Worm (Caenorhabditis elegans): ENCODE results near the gene tsr-1.

Gene tsr-1

DNA sequence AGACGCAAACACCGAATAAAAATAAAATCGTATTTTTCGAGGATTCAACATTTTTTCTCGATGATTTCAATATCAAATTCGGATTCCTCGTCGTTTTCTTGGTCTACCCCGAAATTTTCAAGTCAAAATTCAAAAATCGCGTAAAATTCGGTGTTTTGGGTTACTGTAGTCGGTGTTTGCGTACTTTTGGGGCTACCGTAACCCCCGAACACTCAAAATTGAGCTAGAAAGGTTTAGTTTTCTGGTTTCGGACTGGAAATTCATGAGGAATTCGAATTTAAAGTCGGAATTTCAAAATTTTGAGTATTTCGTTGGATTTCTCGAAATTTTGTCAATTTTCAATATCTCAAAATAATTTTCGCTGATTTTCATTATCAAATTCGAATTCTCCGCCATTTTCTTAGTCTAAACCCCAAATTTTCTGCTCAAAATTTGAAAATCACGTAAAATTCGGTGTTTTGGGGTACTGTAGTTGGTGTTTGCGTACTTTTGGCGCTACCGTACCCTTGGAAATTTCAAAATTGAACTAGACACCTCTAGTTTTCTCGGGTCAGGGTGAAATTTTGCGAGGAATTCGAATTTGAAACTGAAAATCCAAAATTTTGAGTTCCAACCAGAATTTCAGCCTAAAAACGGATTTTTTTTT, 17.1 kb downstream of the tsr-1 start:
- TF ChIP-seq F13C5.2 (tag; optimal IDR thresholded peaks at IDR 0.05): no peak
- no peak for TF ChIP-seq tbx-11 (GFP tag; IDR thresholded peaks at IDR 0.05)
- TF ChIP-seq hnd-1 (tag; optimal IDR thresholded peaks at IDR 0.05): no peak
- TF ChIP-seq flt-1 (GFP tag; IDR thresholded peaks at IDR 0.05): no peak
- TF ChIP-seq scrt-1 (GFP tag; IDR thresholded peaks at IDR 0.05): no peak
- TF ChIP-seq B0310.2 (tag; optimal IDR thresholded peaks at IDR 0.05): no peak
- no peak for TF ChIP-seq tra-4 (tag; optimal IDR thresholded peaks at IDR 0.05)
- no peak for TF ChIP-seq sea-1 (GFP tag; conservative IDR thresholded peaks at IDR 0.05)
- no peak for TF ChIP-seq ets-7 (tag; optimal IDR thresholded peaks at IDR 0.05)
- no peak for TF ChIP-seq aly-1 (tag; optimal IDR thresholded peaks at IDR 0.05)
- no peak for TF ChIP-seq ceh-36 (tag; optimal IDR thresholded peaks at IDR 0.05)
- no peak for TF ChIP-seq tbx-37 (GFP tag; conservative IDR thresholded peaks at IDR 0.05)
- TF ChIP-seq pes-1 (GFP tag; IDR thresholded peaks at IDR 0.05): no peak
- TF ChIP-seq hmg-4 (GFP tag; optimal IDR thresholded peaks at IDR 0.05): no peak
- TF ChIP-seq ama-1 (optimal IDR thresholded peaks at IDR 0.05): no peak
- TF ChIP-seq hmbx-1 (tag; optimal IDR thresholded peaks at IDR 0.05): no peak

DNA sequence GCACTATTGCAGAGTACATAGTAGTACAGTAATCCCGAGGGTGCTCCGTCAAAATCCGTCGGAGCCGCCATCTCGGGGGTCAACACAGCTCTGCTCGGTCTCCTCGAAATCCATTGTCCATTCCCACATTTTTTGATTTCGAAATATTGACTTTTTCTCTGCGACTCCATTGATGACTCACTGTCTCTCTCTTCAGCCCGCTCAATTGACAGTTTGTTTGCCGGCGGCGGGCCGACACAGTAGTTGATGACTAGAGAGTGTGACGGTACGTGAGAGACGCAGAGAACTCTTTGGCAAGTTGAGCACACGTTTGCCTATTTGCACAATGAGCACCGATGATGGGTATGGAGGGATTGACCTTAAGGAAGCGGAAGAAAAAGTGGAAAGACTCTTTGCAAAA, 18.3 kb downstream of the tsr-1 start:
- TF ChIP-seq tbx-11 (GFP tag; IDR thresholded peaks at IDR 0.05) (no peak), tra-4 (tag; optimal IDR thresholded peaks at IDR 0.05) (no peak)

DNA sequence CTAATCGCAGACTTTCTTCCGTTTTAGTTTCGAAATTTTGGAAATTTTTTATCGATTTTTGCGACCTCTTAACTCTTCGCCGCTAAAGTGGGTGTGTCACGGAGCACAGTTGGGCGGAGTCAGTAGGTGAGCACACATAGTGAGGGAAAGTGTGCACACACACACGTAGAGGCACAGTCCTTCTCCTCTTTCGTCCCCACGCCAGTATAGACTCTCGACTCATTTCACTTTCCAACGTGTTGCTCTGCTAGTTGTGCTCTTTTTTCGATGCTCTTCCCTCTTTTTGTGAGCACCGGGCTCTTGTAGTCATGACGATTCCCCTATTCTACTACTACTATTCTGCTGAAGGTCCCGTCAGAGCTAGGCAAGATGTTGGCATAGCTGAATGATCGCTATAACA, 20.7 kb downstream of the tsr-1 start:
- TF ChIP-seq ceh-36 (tag; optimal IDR thresholded peaks at IDR 0.05): no peak
- TF ChIP-seq ama-1 (optimal IDR thresholded peaks at IDR 0.05): peak; percentile 75

DNA sequence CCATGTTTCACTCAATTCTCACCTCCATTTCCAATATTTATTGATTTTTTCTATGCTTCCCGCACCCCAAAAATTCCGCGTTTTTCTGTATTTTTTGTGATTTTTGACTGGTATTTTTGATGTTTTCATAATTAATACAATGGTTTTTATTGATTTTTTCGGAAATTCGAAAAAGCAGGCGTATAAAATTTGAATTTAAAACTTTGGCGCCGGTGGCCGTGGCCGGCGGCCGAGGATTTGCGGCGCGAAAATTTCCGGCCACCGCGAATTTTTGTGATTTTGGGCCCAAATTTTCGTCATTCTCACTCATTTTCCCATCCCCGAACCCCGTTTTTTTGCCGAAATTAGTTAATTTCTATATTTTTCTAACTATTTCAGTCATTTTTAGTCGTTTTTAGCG, 22.2 kb downstream of the tsr-1 start:
- TF ChIP-seq tbx-37 (GFP tag; conservative IDR thresholded peaks at IDR 0.05) (peak; percentile 31; the same call in 1 of the 2 replicates), scrt-1 (GFP tag; IDR thresholded peaks at IDR 0.05) (no peak), hnd-1 (tag; optimal IDR thresholded peaks at IDR 0.05) (no peak), tra-4 (tag; optimal IDR thresholded peaks at IDR 0.05) (no peak), ama-1 (optimal IDR thresholded peaks at IDR 0.05) (no peak), pes-1 (GFP tag; IDR thresholded peaks at IDR 0.05) (peak; percentile 58; the same call in 1 of the 2 replicates)

DNA sequence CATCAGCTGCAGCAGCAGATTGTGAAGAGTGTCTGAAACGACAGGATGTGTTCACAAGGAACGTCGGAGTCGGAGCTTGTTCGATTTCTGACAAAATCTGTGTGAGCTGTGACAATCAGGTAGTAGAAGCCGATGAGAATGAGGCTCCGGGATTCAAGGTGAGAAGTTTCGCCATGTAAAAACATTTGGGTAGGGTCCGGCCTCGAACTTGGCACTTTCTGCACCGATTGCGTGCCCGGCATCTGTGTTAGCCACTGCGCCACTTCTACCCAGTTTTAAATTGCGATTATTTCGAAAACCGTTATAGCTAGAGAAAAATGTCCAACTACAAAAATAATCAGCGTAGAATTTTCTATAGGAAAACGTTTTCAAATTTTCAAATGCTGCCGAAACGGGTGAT, 26.4 kb downstream of the tsr-1 start:
- TF ChIP-seq F13C5.2 (tag; optimal IDR thresholded peaks at IDR 0.05) (no peak), ets-7 (tag; optimal IDR thresholded peaks at IDR 0.05) (no peak)

DNA sequence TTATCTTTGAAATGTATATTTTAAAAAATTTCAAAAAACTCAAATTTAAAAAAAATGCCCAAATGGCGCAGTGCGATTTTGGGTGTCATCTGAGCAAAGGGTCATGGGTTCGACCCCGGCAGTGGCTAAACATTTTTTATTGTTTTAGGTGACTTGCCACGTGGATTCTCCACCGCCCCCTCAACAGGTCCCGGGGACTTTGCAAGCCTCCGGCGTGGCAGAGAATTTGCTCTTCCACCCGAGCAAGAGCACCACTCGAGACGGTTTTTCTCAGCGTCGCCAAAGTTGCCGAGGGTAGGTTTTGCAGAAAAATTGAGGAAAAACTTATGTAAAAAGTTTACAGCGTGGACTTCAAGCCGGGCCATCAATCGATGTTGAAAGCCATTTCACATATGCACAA, 28.0 kb downstream of the tsr-1 start:
- TF ChIP-seq tbx-37 (GFP tag; conservative IDR thresholded peaks at IDR 0.05) (no peak), aly-1 (tag; optimal IDR thresholded peaks at IDR 0.05) (no peak), F13C5.2 (tag; optimal IDR thresholded peaks at IDR 0.05) (no peak), hmbx-1 (tag; optimal IDR thresholded peaks at IDR 0.05) (no peak), ets-7 (tag; optimal IDR thresholded peaks at IDR 0.05) (no peak), hmg-4 (GFP tag; optimal IDR thresholded peaks at IDR 0.05) (no peak)

DNA sequence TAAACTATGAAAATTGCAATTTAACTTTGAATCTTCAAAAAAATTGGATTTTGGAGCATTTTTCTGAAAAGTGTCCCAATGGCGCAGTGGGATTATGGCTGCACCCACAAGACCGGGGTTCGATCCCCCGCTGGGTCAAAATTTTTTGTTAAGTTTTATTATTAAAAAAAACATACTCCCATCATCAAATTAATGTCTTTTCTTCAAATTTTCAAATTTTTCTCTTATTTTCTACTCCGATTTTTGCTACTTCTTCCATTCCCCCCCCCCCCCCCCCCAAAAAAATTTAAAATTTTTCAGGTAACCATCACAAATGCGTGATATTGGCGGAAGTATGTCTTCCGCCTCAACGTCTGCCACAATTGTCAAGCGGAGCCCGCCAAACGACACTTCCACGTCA, 30.2 kb downstream of the tsr-1 start, which contains the start of gene vab-19:
vab-19 (plus strand) TSS at position 301 of the 400 bp plus-strand sequence.
- TF ChIP-seq ceh-13 (GFP tag; optimal IDR thresholded peaks at IDR 0.05) (no peak), ets-7 (tag; optimal IDR thresholded peaks at IDR 0.05) (no peak), ceh-36 (tag; optimal IDR thresholded peaks at IDR 0.05) (no peak), flt-1 (GFP tag; IDR thresholded peaks at IDR 0.05) (no peak), F13C5.2 (tag; optimal IDR thresholded peaks at IDR 0.05) (no peak), tbx-11 (GFP tag; IDR thresholded peaks at IDR 0.05) (no peak), hmbx-1 (tag; optimal IDR thresholded peaks at IDR 0.05) (no peak), sea-1 (GFP tag; conservative IDR thresholded peaks at IDR 0.05) (no peak), aly-1 (tag; optimal IDR thresholded peaks at IDR 0.05) (no peak), hnd-1 (tag; optimal IDR thresholded peaks at IDR 0.05) (no peak)

DNA sequence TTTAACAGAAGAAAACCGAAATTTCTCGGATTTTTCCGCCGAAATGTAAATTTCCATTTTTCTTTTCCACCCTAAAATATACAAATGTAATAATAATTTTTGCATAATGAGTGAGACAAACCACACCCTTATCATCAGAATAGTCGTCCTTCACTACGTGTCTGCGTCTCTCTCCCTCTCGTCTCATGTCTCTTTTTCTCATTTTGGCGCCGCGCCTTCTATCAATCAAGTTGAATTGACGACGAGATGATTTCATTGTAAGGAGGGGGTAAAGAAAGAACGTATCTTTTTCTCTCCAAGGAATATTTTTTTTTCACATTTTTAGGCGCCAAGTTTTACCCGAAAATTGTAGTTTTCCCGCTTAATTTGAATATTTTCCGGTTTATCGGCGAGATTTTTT, 30.9 kb downstream of the tsr-1 start:
- no peak for TF ChIP-seq hmg-4 (GFP tag; optimal IDR thresholded peaks at IDR 0.05)
- no peak for TF ChIP-seq tbx-37 (GFP tag; conservative IDR thresholded peaks at IDR 0.05)
- no peak for TF ChIP-seq ceh-36 (tag; optimal IDR thresholded peaks at IDR 0.05)
- no peak for TF ChIP-seq aly-1 (tag; optimal IDR thresholded peaks at IDR 0.05)
- no peak for TF ChIP-seq ama-1 (optimal IDR thresholded peaks at IDR 0.05)
- TF ChIP-seq ceh-13 (GFP tag; optimal IDR thresholded peaks at IDR 0.05): no peak
- TF ChIP-seq scrt-1 (GFP tag; IDR thresholded peaks at IDR 0.05): no peak
- TF ChIP-seq tra-4 (tag; optimal IDR thresholded peaks at IDR 0.05): no peak
- no peak for TF ChIP-seq hnd-1 (tag; optimal IDR thresholded peaks at IDR 0.05)

DNA sequence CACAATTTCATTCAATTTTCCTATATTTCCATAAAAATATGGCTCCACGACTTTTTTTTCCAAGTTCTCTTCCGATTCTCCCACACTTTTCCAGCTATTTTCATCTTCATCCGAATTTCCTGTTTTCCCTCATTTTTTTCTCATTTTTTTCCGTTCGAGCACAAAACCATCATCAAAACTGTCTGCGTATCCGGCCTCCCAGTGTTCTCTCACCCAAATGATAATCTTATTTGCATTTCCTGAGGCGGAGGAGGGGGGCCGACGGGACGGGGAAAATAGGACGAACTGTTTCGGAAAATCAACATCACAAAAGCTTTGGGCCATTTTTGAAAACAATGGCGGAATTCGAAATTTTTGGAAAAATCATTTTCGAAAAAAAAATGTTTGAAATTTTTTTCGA, 32.9 kb downstream of the tsr-1 start:
- TF ChIP-seq B0310.2 (tag; optimal IDR thresholded peaks at IDR 0.05) (no peak), hmg-4 (GFP tag; optimal IDR thresholded peaks at IDR 0.05) (no peak), tra-4 (tag; optimal IDR thresholded peaks at IDR 0.05) (no peak), hnd-1 (tag; optimal IDR thresholded peaks at IDR 0.05) (no peak), tbx-11 (GFP tag; IDR thresholded peaks at IDR 0.05) (no peak), scrt-1 (GFP tag; IDR thresholded peaks at IDR 0.05) (no peak), aly-1 (tag; optimal IDR thresholded peaks at IDR 0.05) (no peak), hmbx-1 (tag; optimal IDR thresholded peaks at IDR 0.05) (no peak), ceh-36 (tag; optimal IDR thresholded peaks at IDR 0.05) (no peak), tbx-37 (GFP tag; conservative IDR thresholded peaks at IDR 0.05) (no peak)
